Worm (Caenorhabditis elegans) whole organism, L2 larva: ENCODE measurements around the gene aakb-2.

Experiments used
- F13H6.1 ChIP-seq: sonication (generic microtip); optimal IDR thresholded peaks from 2 replicates; lab custom pipeline; 2016; ENCODE audit warnings: missing genetic modification characterization, missing compliant biosample characterization
- R02D3.7 ChIP-seq: fragments of 150-350 bp; optimal IDR thresholded peaks from 2 replicates; lab custom pipeline; 2014; ENCODE audit warnings: missing biosample characterization, missing genetic modification characterization
- Y55F3AM.14 ChIP-seq: fragments of 200-800 bp; sonication (Bioruptor generic); optimal IDR thresholded peaks from 2 replicates; lab custom pipeline; 2018; ENCODE audit warnings: mild to moderate bottlenecking, missing genetic modification characterization, missing compliant biosample characterization
- ZK546.5 ChIP-seq: sonication (generic microtip); optimal IDR thresholded peaks from 2 replicates; lab custom pipeline; 2017; ENCODE audit warnings: missing biosample characterization, missing genetic modification characterization
- aly-2 ChIP-seq: fragments of 150-350 bp; optimal IDR thresholded peaks from 2 replicates; lab custom pipeline; 2014; ENCODE audit warnings: missing biosample characterization, missing genetic modification characterization
- ama-1 ChIP-seq: fragments of 150-350 bp; optimal IDR thresholded peaks from 2 replicates; lab custom pipeline; 2018; ENCODE audit warnings: inconsistent platforms
- blmp-1 ChIP-seq: sonication (generic microtip); optimal IDR thresholded peaks from 2 replicates; lab custom pipeline; 2017; ENCODE audit warnings: missing genetic modification characterization, mild to moderate bottlenecking, missing compliant biosample characterization, antibody characterized with exemption, moderate library complexity; ENCODE audit not compliant: insufficient read depth
- ceh-16 ChIP-seq: fragments of 150-350 bp; optimal IDR thresholded peaks from 2 replicates; lab custom pipeline; 2014; ENCODE audit warnings: missing biosample characterization, missing genetic modification characterization
- ceh-82 ChIP-seq: fragments of 150-350 bp; optimal IDR thresholded peaks from 2 replicates; lab custom pipeline; 2014; ENCODE audit warnings: missing biosample characterization, missing genetic modification characterization
- crh-2 ChIP-seq: sonication (generic microtip); optimal IDR thresholded peaks from 2 replicates; lab custom pipeline; 2017; ENCODE audit warnings: missing biosample characterization, missing genetic modification characterization
- dmd-4 ChIP-seq: sonication (generic microtip); optimal IDR thresholded peaks from 2 replicates; lab custom pipeline; 2017; ENCODE audit warnings: missing biosample characterization, missing genetic modification characterization
- egl-27 ChIP-seq: sonication (generic microtip); optimal IDR thresholded peaks from 3 replicates; lab custom pipeline; 2017; ENCODE audit warnings: missing biosample characterization, missing genetic modification reagents, missing genetic modification characterization
- elt-1 ChIP-seq: fragments of 150-350 bp; optimal IDR thresholded peaks from 2 replicates; lab custom pipeline; 2014; ENCODE audit warnings: missing biosample characterization, missing genetic modification characterization
- fos-1 ChIP-seq: fragments of 150-350 bp; optimal IDR thresholded peaks from 2 replicates; lab custom pipeline; 2014; ENCODE audit warnings: missing biosample characterization, missing genetic modification characterization
- gmeb-1 ChIP-seq: fragments of 150-350 bp; optimal IDR thresholded peaks from 2 replicates; lab custom pipeline; 2014; ENCODE audit warnings: missing biosample characterization, missing genetic modification characterization
- lin-11 ChIP-seq: fragments of 150-350 bp; sonication (generic microtip); optimal IDR thresholded peaks from 2 replicates; lab custom pipeline; 2014; ENCODE audit warnings: missing biosample characterization, missing genetic modification characterization, inconsistent platforms, mixed read lengths
- lin-13 ChIP-seq: fragments of 150-350 bp; optimal IDR thresholded peaks from 2 replicates; lab custom pipeline; 2014; ENCODE audit warnings: missing biosample characterization, missing genetic modification reagents, missing genetic modification characterization
- lin-39 ChIP-seq: fragments of 150-350 bp; optimal IDR thresholded peaks from 2 replicates; lab custom pipeline; 2014; ENCODE audit warnings: missing biosample characterization, missing genetic modification reagents, missing genetic modification characterization
- mbf-1 ChIP-seq: sonication (generic microtip); optimal IDR thresholded peaks from 2 replicates; lab custom pipeline; 2017; ENCODE audit warnings: missing biosample characterization, missing genetic modification characterization
- nhr-11 ChIP-seq: fragments of 150-350 bp; optimal IDR thresholded peaks from 2 replicates; lab custom pipeline; 2014; ENCODE audit warnings: missing biosample characterization, missing genetic modification characterization
- nhr-12 ChIP-seq: fragments of 150-350 bp; optimal IDR thresholded peaks from 2 replicates; lab custom pipeline; 2014; ENCODE audit warnings: missing biosample characterization, missing genetic modification characterization
- nhr-129 ChIP-seq: fragments of 150-350 bp; optimal IDR thresholded peaks from 2 replicates; lab custom pipeline; 2014; ENCODE audit warnings: missing biosample characterization, missing genetic modification characterization
- nhr-21 ChIP-seq: fragments of 150-350 bp; optimal IDR thresholded peaks from 2 replicates; lab custom pipeline; 2014; ENCODE audit warnings: missing biosample characterization, missing genetic modification characterization
- nhr-23 ChIP-seq: fragments of 150-350 bp; optimal IDR thresholded peaks from 2 replicates; lab custom pipeline; 2014; ENCODE audit warnings: missing biosample characterization, missing genetic modification reagents, missing genetic modification characterization
- nhr-25 ChIP-seq: fragments of 150-350 bp; sonication (generic microtip); optimal IDR thresholded peaks from 3 replicates; lab custom pipeline; 2014; ENCODE audit warnings: missing biosample characterization, missing genetic modification characterization
- nhr-6 ChIP-seq: fragments of 150-350 bp; optimal IDR thresholded peaks from 2 replicates; lab custom pipeline; 2014; ENCODE audit warnings: missing biosample characterization, missing genetic modification characterization
- nhr-77 ChIP-seq: fragments of 150-350 bp; optimal IDR thresholded peaks from 2 replicates; lab custom pipeline; 2014; ENCODE audit warnings: missing biosample characterization, missing genetic modification characterization
- sem-4 ChIP-seq: fragments of 150-350 bp; optimal IDR thresholded peaks from 2 replicates; lab custom pipeline; 2014; ENCODE audit warnings: missing biosample characterization, missing genetic modification reagents, missing genetic modification characterization
- sma-3 ChIP-seq: sonication (generic microtip); optimal IDR thresholded peaks from 2 replicates; lab custom pipeline; 2016; ENCODE audit warnings: missing genetic modification reagents, missing genetic modification characterization, missing compliant biosample characterization
- sma-9 ChIP-seq, 2 experiments: fragments of 150-350 bp in 1 of 2; sonication (generic microtip) in 1 of 2; optimal IDR thresholded peaks; 2 replicates each; lab custom pipeline; 2014 to 2016; ENCODE audit warnings: missing genetic modification characterization in 2 of 2, mild to moderate bottlenecking in 1 of 2, missing biosample characterization in 1 of 2, missing compliant biosample characterization in 1 of 2, missing genetic modification reagents in 1 of 2, moderate library complexity in 1 of 2
- unc-39 ChIP-seq: fragments of 150-350 bp; optimal IDR thresholded peaks from 2 replicates; lab custom pipeline; 2014; ENCODE audit warnings: missing biosample characterization, missing genetic modification characterization
- unc-55 ChIP-seq: fragments of 150-350 bp; sonication (generic microtip); optimal IDR thresholded peaks from 3 replicates; lab custom pipeline; 2014; ENCODE audit warnings: missing biosample characterization, missing genetic modification reagents, missing genetic modification characterization
- unc-62 ChIP-seq: fragments of 150-350 bp; optimal IDR thresholded peaks from 2 replicates; lab custom pipeline; 2014; ENCODE audit warnings: missing biosample characterization, missing genetic modification reagents, missing genetic modification characterization
- zag-1 ChIP-seq: fragments of 150-350 bp; optimal IDR thresholded peaks from 2 replicates; lab custom pipeline; 2014; ENCODE audit warnings: missing biosample characterization, missing genetic modification characterization

The aakb-2 gene

ce11 chrIII:11237741-11238140 is 798 bp downstream of the aakb-2 start:
- TF ChIP-seq mbf-1 (tag; lab: Kevin White, UChicago) (no peak), egl-27 (tag; lab: Kevin White, UChicago) (no peak)
- TF ChIP-seq, all 48 proteins: peak for 0

- TF ChIP-seq ceh-82 (tag; lab: Kevin White, UChicago), result no peak
- no peak for TF ChIP-seq unc-39 (tag; lab: Kevin White, UChicago)
- no peak for TF ChIP-seq nhr-23 (tag; lab: Kevin White, UChicago)
- no peak for TF ChIP-seq sma-3 (GFP tag; lab: Kevin White, UChicago)
- no peak for TF ChIP-seq nhr-129 (tag; lab: Kevin White, UChicago)
- no peak for TF ChIP-seq nhr-12 (tag; lab: Kevin White, UChicago)
- TF ChIP-seq ceh-16 (tag; lab: Kevin White, UChicago), result no peak
- TF ChIP-seq dmd-4 (tag; lab: Kevin White, UChicago), result no peak
- no peak for TF ChIP-seq nhr-6 (tag; lab: Kevin White, UChicago)
- TF ChIP-seq zag-1 (tag; lab: Kevin White, UChicago), result no peak
- TF ChIP-seq unc-62 (GFP tag; lab: Kevin White, UChicago), result no peak
- no peak for TF ChIP-seq aly-2 (tag; lab: Kevin White, UChicago)
- TF ChIP-seq R02D3.7 (tag; lab: Kevin White, UChicago), result no peak
- TF ChIP-seq, all 48 proteins: peak for 0
Measured at ce11 chrIII:11238309-11238708, 1.4 kb downstream of the aakb-2 start.

ce11 chrIII:11238790-11239189 is 1.8 kb downstream of the aakb-2 start:
- no peak for TF ChIP-seq elt-1
- TF ChIP-seq nhr-21 (tag; lab: Kevin White, UChicago), result no peak
- TF ChIP-seq lin-13 (GFP tag; lab: Kevin White, UChicago), result no peak
- no peak for TF ChIP-seq ZK546.5 (tag; lab: Kevin White, UChicago)
- no peak for TF ChIP-seq unc-62 (GFP tag; lab: Kevin White, UChicago)
- no peak for TF ChIP-seq sma-3 (GFP tag; lab: Kevin White, UChicago)
- TF ChIP-seq lin-39 (tag; lab: Kevin White, UChicago), result no peak
- no peak for TF ChIP-seq aly-2 (tag; lab: Kevin White, UChicago)
- TF ChIP-seq gmeb-1 (tag; lab: Kevin White, UChicago), result no peak
- no peak for TF ChIP-seq nhr-129 (tag; lab: Kevin White, UChicago)
- TF ChIP-seq unc-39 (tag; lab: Kevin White, UChicago), result no peak
- TF ChIP-seq Y55F3AM.14 (GFP tag; lab: Kevin White, UChicago), result no peak
- TF ChIP-seq blmp-1 (tag; lab: Kevin White, UChicago), result no peak
- no peak for TF ChIP-seq nhr-25
- no peak for TF ChIP-seq unc-55 (GFP tag; lab: Kevin White, UChicago)
- TF ChIP-seq nhr-23 (tag; lab: Kevin White, UChicago), result no peak

DNA sequence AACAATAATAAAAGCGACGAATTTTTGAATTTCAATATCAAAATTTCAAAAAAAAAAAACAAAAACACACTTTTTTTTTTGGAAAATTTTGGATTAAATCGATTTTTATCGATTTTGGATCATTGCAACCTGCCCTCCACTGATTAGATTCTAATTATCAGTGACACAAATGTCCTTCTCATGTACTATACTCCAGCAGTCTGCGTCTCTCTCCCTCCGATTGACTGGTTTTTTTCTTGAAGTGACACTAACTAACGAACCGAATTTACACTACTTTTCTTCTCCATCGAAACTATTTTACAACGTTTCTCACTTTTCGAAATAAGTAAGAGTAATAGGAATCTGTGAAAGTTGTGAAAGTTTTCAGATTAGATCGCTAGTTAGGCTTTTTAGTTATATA is 3.8 kb downstream of the aakb-2 start:
- TF ChIP-seq fos-1 (tag; lab: Kevin White, UChicago) (peak; percentile 81), sma-9 (GFP tag; optimal IDR thresholded peaks at IDR 0.05; lab: Kevin White, UChicago) (peak; percentile 32), sma-9 (tag; optimal IDR thresholded peaks at IDR 0.05; lab: Kevin White, UChicago) (no peak), nhr-77 (tag; lab: Kevin White, UChicago) (no peak), nhr-25 (peak; percentile 55), ama-1 (lab: Kevin White, UChicago) (no peak), blmp-1 (tag; lab: Kevin White, UChicago) (peak; percentile 55), sem-4 (tag; lab: Kevin White, UChicago) (no peak), crh-2 (tag; lab: Kevin White, UChicago) (peak; percentile 14)

ce11 chrIII:11241583-11242187 is 4.7 kb downstream of the aakb-2 start:
- TF ChIP-seq lin-11 (no peak), sem-4 (tag; lab: Kevin White, UChicago) (no peak), lin-39 (tag; lab: Kevin White, UChicago) (no peak), nhr-23 (tag; lab: Kevin White, UChicago) (no peak), nhr-21 (tag; lab: Kevin White, UChicago) (no peak), blmp-1 (tag; lab: Kevin White, UChicago) (peak; percentile 85), fos-1 (tag; lab: Kevin White, UChicago) (peak; percentile 97), F13H6.1 (tag; lab: Kevin White, UChicago) (no peak), nhr-11 (tag; lab: Kevin White, UChicago) (no peak), ZK546.5 (tag; lab: Kevin White, UChicago) (no peak), zag-1 (tag; lab: Kevin White, UChicago) (no peak), sma-9 (GFP tag; optimal IDR thresholded peaks at IDR 0.05; lab: Kevin White, UChicago) (peak; percentile 29), sma-9 (tag; optimal IDR thresholded peaks at IDR 0.05; lab: Kevin White, UChicago) (no peak)
